Fruit fly (Drosophila melanogaster) whole organism: ENCODE measurements around the gene Rdl.

Source experiments
- psq ChIP-seq: fragments of >200 bp; optimal IDR thresholded peaks from 2 replicates; lab custom pipeline; 2017
- usp ChIP-seq: fragments of >200 bp; optimal IDR thresholded peaks from 2 replicates; lab custom pipeline; 2017; ENCODE audit warnings: missing biosample characterization, missing genetic modification characterization, mixed read lengths

DNA sequence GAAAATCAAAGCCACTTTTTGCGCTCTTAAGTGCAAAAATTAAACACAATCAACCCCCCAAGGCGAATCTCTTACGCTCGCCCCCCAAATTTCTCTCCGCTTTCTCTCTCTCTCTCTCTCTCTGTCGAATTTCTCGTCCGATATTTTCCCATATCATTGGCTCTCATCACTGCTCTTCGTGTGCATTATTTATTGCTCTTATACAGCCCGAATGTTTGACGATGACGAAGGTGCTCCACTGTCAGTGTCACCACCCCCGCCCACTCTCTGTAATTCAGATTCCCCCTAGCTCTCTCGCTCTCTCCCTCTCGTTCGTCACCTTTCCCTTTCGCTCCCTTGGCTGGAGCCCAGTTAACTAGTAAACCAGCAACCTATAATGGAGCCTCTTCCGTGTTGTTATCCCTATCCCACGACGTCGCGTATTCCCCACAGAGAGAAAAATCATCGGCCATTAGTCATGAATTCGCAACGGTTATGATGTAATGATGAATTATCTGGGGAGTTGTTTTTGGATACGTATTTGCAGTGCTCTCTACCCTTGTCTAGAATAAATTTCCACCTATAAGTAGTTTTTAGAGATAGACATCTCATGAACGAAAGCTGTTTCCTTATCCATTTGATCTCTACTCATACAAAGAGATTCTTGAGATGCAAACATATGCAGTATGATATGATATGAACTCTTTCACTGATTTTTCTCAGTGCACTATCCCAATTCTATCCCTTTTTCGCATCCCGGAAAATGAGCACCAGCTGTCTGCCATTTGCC, 54.1 kb downstream of the Rdl start:
- TF ChIP-seq psq = no peak
- no peak for TF ChIP-seq usp
